Worm (Caenorhabditis elegans) whole organism, L3 larva: ENCODE results near the gene F54E2.1.

Source experiments
- R02D3.7 ChIP-seq: fragments of 150-350 bp; optimal IDR thresholded peaks from 2 replicates; lab custom pipeline; 2014; ENCODE audit warnings: missing biosample characterization, missing genetic modification characterization
- ZK546.5 ChIP-seq: sonication (generic microtip); optimal IDR thresholded peaks from 2 replicates; lab custom pipeline; 2017; ENCODE audit warnings: missing biosample characterization, missing genetic modification characterization
- ama-1 ChIP-seq: fragments of 150-350 bp; optimal IDR thresholded peaks from 2 replicates; lab custom pipeline; 2018
- ceh-82 ChIP-seq: fragments of 150-350 bp; optimal IDR thresholded peaks from 2 replicates; lab custom pipeline; 2014; ENCODE audit warnings: missing biosample characterization, missing genetic modification characterization
- daf-12 ChIP-seq: fragments of 150-350 bp; optimal IDR thresholded peaks from 2 replicates; lab custom pipeline; 2014; ENCODE audit warnings: missing biosample characterization, missing genetic modification reagents, missing genetic modification characterization
- egl-5 ChIP-seq: fragments of 150-350 bp; optimal IDR thresholded peaks from 2 replicates; lab custom pipeline; 2017; ENCODE audit warnings: missing biosample characterization, missing genetic modification reagents, missing genetic modification characterization, inconsistent platforms
- elt-2 ChIP-seq: sonication (generic microtip); optimal IDR thresholded peaks from 2 replicates; lab custom pipeline; 2016; ENCODE audit warnings: missing genetic modification reagents, mild to moderate bottlenecking, missing genetic modification characterization, missing compliant biosample characterization
- elt-3 ChIP-seq, 3 experiments: fragments of 150-350 bp in 1 of 3; sonication (generic microtip) in 2 of 3; optimal IDR thresholded peaks; 2 replicates in 2 of 3; 4 replicates in 1 of 3; lab custom pipeline; 2014 to 2017; ENCODE audit warnings: missing biosample characterization in 3 of 3, missing genetic modification characterization in 3 of 3
- fkh-10 ChIP-seq: sonication (generic microtip); optimal IDR thresholded peaks from 2 replicates; lab custom pipeline; 2017; ENCODE audit warnings: missing biosample characterization, missing genetic modification reagents, missing genetic modification characterization
- lin-15B ChIP-seq: fragments of 150-350 bp; optimal IDR thresholded peaks from 2 replicates; lab custom pipeline; 2014; ENCODE audit warnings: missing biosample characterization, missing genetic modification characterization
- lsy-12 ChIP-seq: sonication (generic microtip); optimal IDR thresholded peaks from 2 replicates; lab custom pipeline; 2016; ENCODE audit warnings: mild to moderate bottlenecking, missing genetic modification characterization, missing compliant biosample characterization
- nfya-1 ChIP-seq: sonication (generic microtip); optimal IDR thresholded peaks from 2 replicates; lab custom pipeline; 2017; ENCODE audit warnings: missing genetic modification characterization, mild to moderate bottlenecking, missing compliant biosample characterization, antibody characterized with exemption, moderate library complexity; ENCODE audit not compliant: insufficient read depth
- nhr-12 ChIP-seq: fragments of 150-350 bp; optimal IDR thresholded peaks from 2 replicates; lab custom pipeline; 2014; ENCODE audit warnings: missing biosample characterization, missing genetic modification characterization
- nhr-23 ChIP-seq: fragments of 150-350 bp; optimal IDR thresholded peaks from 2 replicates; lab custom pipeline; 2014; ENCODE audit warnings: missing biosample characterization, missing genetic modification reagents, missing genetic modification characterization
- nhr-25 ChIP-seq: sonication (generic microtip); optimal IDR thresholded peaks from 2 replicates; lab custom pipeline; 2017; ENCODE audit warnings: missing biosample characterization, missing genetic modification characterization
- nhr-28 ChIP-seq: fragments of 150-350 bp; optimal IDR thresholded peaks from 2 replicates; lab custom pipeline; 2014; ENCODE audit warnings: missing biosample characterization, missing genetic modification characterization
- nhr-43 ChIP-seq: sonication (generic microtip); optimal IDR thresholded peaks from 2 replicates; lab custom pipeline; 2016; ENCODE audit warnings: mild to moderate bottlenecking, missing genetic modification characterization, missing compliant biosample characterization; ENCODE audit not compliant: poor library complexity, severe bottlenecking
- nhr-67 ChIP-seq: fragments of 150-350 bp; optimal IDR thresholded peaks from 2 replicates; lab custom pipeline; 2014; ENCODE audit warnings: missing biosample characterization, missing genetic modification characterization
- nhr-76 ChIP-seq: fragments of 150-350 bp; sonication (generic microtip); optimal IDR thresholded peaks from 5 replicates; lab custom pipeline; 2014; ENCODE audit warnings: missing biosample characterization, missing genetic modification characterization
- nhr-77 ChIP-seq: fragments of 150-350 bp; optimal IDR thresholded peaks from 2 replicates; lab custom pipeline; 2014; ENCODE audit warnings: missing biosample characterization, missing genetic modification characterization
- pha-4 ChIP-seq: fragments of 150-350 bp; optimal IDR thresholded peaks from 2 replicates; lab custom pipeline; 2014; ENCODE audit warnings: missing biosample characterization, missing genetic modification reagents, missing genetic modification characterization
- pqm-1 ChIP-seq: fragments of 150-350 bp; optimal IDR thresholded peaks from 2 replicates; lab custom pipeline; 2017; ENCODE audit warnings: missing biosample characterization, missing genetic modification characterization, inconsistent platforms
- skn-1 ChIP-seq: fragments of 150-350 bp; optimal IDR thresholded peaks from 2 replicates; lab custom pipeline; 2014; ENCODE audit warnings: missing biosample characterization, missing genetic modification characterization
- snpc-4 ChIP-seq: fragments of 150-350 bp; optimal IDR thresholded peaks from 2 replicates; lab custom pipeline; 2014; ENCODE audit warnings: missing biosample characterization, missing genetic modification characterization
- tbx-2 ChIP-seq: sonication (generic microtip); optimal IDR thresholded peaks from 2 replicates; lab custom pipeline; 2016; ENCODE audit warnings: mild to moderate bottlenecking, missing genetic modification characterization, missing compliant biosample characterization
- unc-39 ChIP-seq: sonication (generic microtip); optimal IDR thresholded peaks from 4 replicates; lab custom pipeline; 2017; ENCODE audit warnings: missing biosample characterization, missing genetic modification characterization
- zag-1 ChIP-seq: fragments of 150-350 bp; optimal IDR thresholded peaks from 2 replicates; lab custom pipeline; 2014; ENCODE audit warnings: missing biosample characterization, missing genetic modification characterization
- ztf-11 ChIP-seq: fragments of 150-350 bp; optimal IDR thresholded peaks from 2 replicates; lab custom pipeline; 2014; ENCODE audit warnings: missing biosample characterization, missing genetic modification characterization

F54E2.1 gene

ce11 chrV:2801955-2802354 is 8.2 kb upstream of the F54E2.1 start:
- TF ChIP-seq ztf-11 (no peak), pha-4 (tag; lab: Kevin White, UChicago) (peak; percentile 6), egl-5 (tag; lab: Kevin White, UChicago) (peak; percentile 78)

ce11 chrV:2803258-2803657 is 6.9 kb upstream of the F54E2.1 start:
- peak; percentile 54 for TF ChIP-seq nfya-1 (tag; lab: Kevin White, UChicago)
- TF ChIP-seq nhr-77 (tag; lab: Kevin White, UChicago) = no peak
- TF ChIP-seq, all 47 proteins: peak for 1

ce11 chrV:2807760-2808159 is 2.4 kb upstream of the F54E2.1 start, which contains the start of gene ketn-1:
Gene ketn-1 (minus strand): TSS chrV:2807860.
- TF ChIP-seq egl-5 (tag; lab: Kevin White, UChicago) = no peak
- no peak for TF ChIP-seq nhr-23 (tag; lab: Kevin White, UChicago)
- no peak for TF ChIP-seq nhr-12 (tag; lab: Kevin White, UChicago)
- TF ChIP-seq elt-3 (tag; optimal IDR thresholded peaks at IDR 0.05; lab: Kevin White, UChicago) = no peak
- TF ChIP-seq nhr-43 (tag; lab: Kevin White, UChicago) = no peak
- no peak for TF ChIP-seq lsy-12 (tag; lab: Kevin White, UChicago)
- TF ChIP-seq zag-1 = no peak
- no peak for TF ChIP-seq ZK546.5 (tag; lab: Kevin White, UChicago)
- TF ChIP-seq pha-4 (tag; lab: Kevin White, UChicago) = no peak
- no peak for TF ChIP-seq pqm-1 (tag; lab: Kevin White, UChicago)
- no peak for TF ChIP-seq ztf-11
- TF ChIP-seq fkh-10 (GFP tag; lab: Kevin White, UChicago) = no peak
- no peak for TF ChIP-seq unc-39 (tag; lab: Kevin White, UChicago)
- TF ChIP-seq R02D3.7 (tag; lab: Kevin White, UChicago) = no peak
- no peak for TF ChIP-seq nhr-76 (tag; lab: Kevin White, UChicago)
- TF ChIP-seq lin-15B = no peak
- TF ChIP-seq skn-1 (tag; lab: Kevin White, UChicago) = no peak

- TF ChIP-seq snpc-4 (tag; lab: Kevin White, UChicago) (no peak), R02D3.7 (tag; lab: Kevin White, UChicago) (no peak), fkh-10 (GFP tag; lab: Kevin White, UChicago) (no peak), ama-1 (no peak), nhr-67 (tag; lab: Kevin White, UChicago) (no peak)
- TF ChIP-seq, all 47 proteins: peak for 0
Observed at ce11 chrV:2809443-2809842, 755 bp upstream of the F54E2.1 start.

ce11 chrV:2813856-2814255 is 3.7 kb downstream of the F54E2.1 start, which contains the start of gene F54E2.9:
Gene F54E2.9 (minus strand): TSS chrV:2813987.
- TF ChIP-seq daf-12 (no peak), elt-3 (tag; optimal IDR thresholded peaks at IDR 0.05; lab: Kevin White, UChicago) (no peak), elt-2 (tag; lab: Kevin White, UChicago) (no peak), unc-39 (tag; lab: Kevin White, UChicago) (no peak), ztf-11 (no peak), ceh-82 (no peak), snpc-4 (tag; lab: Kevin White, UChicago) (no peak), nhr-25 (no peak), nfya-1 (tag; lab: Kevin White, UChicago) (no peak)

ce11 chrV:2815956-2816355 is 5.8 kb downstream of the F54E2.1 start, which contains the start of gene F54E2.5:
Gene F54E2.5 (minus strand): TSS chrV:2816056.
- TF ChIP-seq zag-1 = no peak

ce11 chrV:2818117-2818516 is 7.9 kb downstream of the F54E2.1 start, which contains the start of gene srt-34:
Gene srt-34 (minus strand): TSS chrV:2818217.
- no peak for TF ChIP-seq tbx-2 (tag; lab: Kevin White, UChicago)
- no peak for TF ChIP-seq nhr-28 (tag; lab: Kevin White, UChicago)
